Worm (Caenorhabditis elegans) whole organism, L2 larva: ENCODE data around the gene flp-10.

Experiments used
- C34F6.9 ChIP-seq: fragments of 150-350 bp; optimal IDR thresholded peaks from 2 replicates; lab custom pipeline; 2014; ENCODE audit warnings: missing biosample characterization, missing genetic modification characterization
- Y55F3AM.14 ChIP-seq: fragments of 200-800 bp; sonication (Bioruptor generic); optimal IDR thresholded peaks from 2 replicates; lab custom pipeline; 2018; ENCODE audit warnings: mild to moderate bottlenecking, missing genetic modification characterization, missing compliant biosample characterization
- alr-1 ChIP-seq: fragments of 150-350 bp; optimal IDR thresholded peaks from 2 replicates; lab custom pipeline; 2014; ENCODE audit warnings: missing biosample characterization, missing genetic modification characterization
- aly-2 ChIP-seq: fragments of 150-350 bp; optimal IDR thresholded peaks from 2 replicates; lab custom pipeline; 2014; ENCODE audit warnings: missing biosample characterization, missing genetic modification characterization
- ama-1 ChIP-seq: fragments of 150-350 bp; optimal IDR thresholded peaks from 2 replicates; lab custom pipeline; 2018; ENCODE audit warnings: inconsistent platforms
- crh-2 ChIP-seq: sonication (generic microtip); optimal IDR thresholded peaks from 2 replicates; lab custom pipeline; 2017; ENCODE audit warnings: missing biosample characterization, missing genetic modification characterization
- dmd-4 ChIP-seq: sonication (generic microtip); optimal IDR thresholded peaks from 2 replicates; lab custom pipeline; 2017; ENCODE audit warnings: missing biosample characterization, missing genetic modification characterization
- egl-27 ChIP-seq: sonication (generic microtip); optimal IDR thresholded peaks from 3 replicates; lab custom pipeline; 2017; ENCODE audit warnings: missing biosample characterization, missing genetic modification reagents, missing genetic modification characterization
- elt-1 ChIP-seq: fragments of 150-350 bp; optimal IDR thresholded peaks from 2 replicates; lab custom pipeline; 2014; ENCODE audit warnings: missing biosample characterization, missing genetic modification characterization
- elt-3 ChIP-seq: sonication (generic microtip); optimal IDR thresholded peaks from 2 replicates; lab custom pipeline; 2017; ENCODE audit warnings: missing biosample characterization, missing genetic modification characterization
- gmeb-1 ChIP-seq: fragments of 150-350 bp; optimal IDR thresholded peaks from 2 replicates; lab custom pipeline; 2014; ENCODE audit warnings: missing biosample characterization, missing genetic modification characterization
- lin-11 ChIP-seq: fragments of 150-350 bp; sonication (generic microtip); optimal IDR thresholded peaks from 2 replicates; lab custom pipeline; 2014; ENCODE audit warnings: missing biosample characterization, missing genetic modification characterization, inconsistent platforms, mixed read lengths
- lin-13 ChIP-seq: fragments of 150-350 bp; optimal IDR thresholded peaks from 2 replicates; lab custom pipeline; 2014; ENCODE audit warnings: missing biosample characterization, missing genetic modification reagents, missing genetic modification characterization
- lsy-2 ChIP-seq, 2 experiments: fragments of 150-350 bp in 1 of 2; sonication (generic microtip) in 1 of 2; optimal IDR thresholded peaks; 2 replicates each; lab custom pipeline; 2014 to 2017; ENCODE audit warnings: missing biosample characterization in 2 of 2, missing genetic modification characterization in 2 of 2
- mab-5 ChIP-seq: fragments of 150-350 bp; optimal IDR thresholded peaks from 2 replicates; lab custom pipeline; 2014; ENCODE audit warnings: missing biosample characterization, missing genetic modification characterization
- mbf-1 ChIP-seq: sonication (generic microtip); optimal IDR thresholded peaks from 2 replicates; lab custom pipeline; 2017; ENCODE audit warnings: missing biosample characterization, missing genetic modification characterization
- mdl-1 ChIP-seq, 2 experiments: fragments of 150-350 bp in 1 of 2; sonication (generic microtip) in 1 of 2; optimal IDR thresholded peaks; 2 replicates each; lab custom pipeline; 2017; ENCODE audit warnings: missing biosample characterization in 2 of 2, missing genetic modification characterization in 2 of 2
- nhr-10 ChIP-seq: sonication (generic microtip); optimal IDR thresholded peaks from 2 replicates; lab custom pipeline; 2017; ENCODE audit warnings: missing biosample characterization, missing genetic modification characterization
- nhr-11 ChIP-seq: fragments of 150-350 bp; optimal IDR thresholded peaks from 2 replicates; lab custom pipeline; 2014; ENCODE audit warnings: missing biosample characterization, missing genetic modification characterization
- nhr-12 ChIP-seq: fragments of 150-350 bp; optimal IDR thresholded peaks from 2 replicates; lab custom pipeline; 2014; ENCODE audit warnings: missing biosample characterization, missing genetic modification characterization
- nhr-129 ChIP-seq: fragments of 150-350 bp; optimal IDR thresholded peaks from 2 replicates; lab custom pipeline; 2014; ENCODE audit warnings: missing biosample characterization, missing genetic modification characterization
- nhr-21 ChIP-seq: fragments of 150-350 bp; optimal IDR thresholded peaks from 2 replicates; lab custom pipeline; 2014; ENCODE audit warnings: missing biosample characterization, missing genetic modification characterization
- nhr-237 ChIP-seq: fragments of 150-350 bp; optimal IDR thresholded peaks from 2 replicates; lab custom pipeline; 2014; ENCODE audit warnings: missing biosample characterization, missing genetic modification characterization
- nhr-25 ChIP-seq: fragments of 150-350 bp; sonication (generic microtip); optimal IDR thresholded peaks from 3 replicates; lab custom pipeline; 2014; ENCODE audit warnings: missing biosample characterization, missing genetic modification characterization
- nhr-6 ChIP-seq: fragments of 150-350 bp; optimal IDR thresholded peaks from 2 replicates; lab custom pipeline; 2014; ENCODE audit warnings: missing biosample characterization, missing genetic modification characterization
- peb-1 ChIP-seq: fragments of 150-350 bp; optimal IDR thresholded peaks from 2 replicates; lab custom pipeline; 2014; ENCODE audit warnings: missing biosample characterization, missing genetic modification characterization
- sem-4 ChIP-seq: fragments of 150-350 bp; optimal IDR thresholded peaks from 2 replicates; lab custom pipeline; 2014; ENCODE audit warnings: missing biosample characterization, missing genetic modification reagents, missing genetic modification characterization
- sma-3 ChIP-seq: sonication (generic microtip); optimal IDR thresholded peaks from 2 replicates; lab custom pipeline; 2016; ENCODE audit warnings: missing genetic modification reagents, missing genetic modification characterization, missing compliant biosample characterization
- sma-9 ChIP-seq, 2 experiments: fragments of 150-350 bp in 1 of 2; sonication (generic microtip) in 1 of 2; optimal IDR thresholded peaks; 2 replicates each; lab custom pipeline; 2014 to 2016; ENCODE audit warnings: missing genetic modification characterization in 2 of 2, mild to moderate bottlenecking in 1 of 2, missing biosample characterization in 1 of 2, missing compliant biosample characterization in 1 of 2, missing genetic modification reagents in 1 of 2, moderate library complexity in 1 of 2
- snpc-4 ChIP-seq: fragments of 150-350 bp; optimal IDR thresholded peaks from 2 replicates; lab custom pipeline; 2014; ENCODE audit warnings: missing biosample characterization, missing genetic modification characterization
- unc-39 ChIP-seq: fragments of 150-350 bp; optimal IDR thresholded peaks from 2 replicates; lab custom pipeline; 2014; ENCODE audit warnings: missing biosample characterization, missing genetic modification characterization
- unc-55 ChIP-seq: fragments of 150-350 bp; sonication (generic microtip); optimal IDR thresholded peaks from 3 replicates; lab custom pipeline; 2014; ENCODE audit warnings: missing biosample characterization, missing genetic modification reagents, missing genetic modification characterization
- unc-62 ChIP-seq: fragments of 150-350 bp; optimal IDR thresholded peaks from 2 replicates; lab custom pipeline; 2014; ENCODE audit warnings: missing biosample characterization, missing genetic modification reagents, missing genetic modification characterization
- zag-1 ChIP-seq: fragments of 150-350 bp; optimal IDR thresholded peaks from 2 replicates; lab custom pipeline; 2014; ENCODE audit warnings: missing biosample characterization, missing genetic modification characterization
- ztf-1 ChIP-seq: fragments of 200-800 bp; sonication (Bioruptor generic); conservative IDR thresholded peaks from 2 replicates; pipeline ENCODE4 v1.3.6; 2022; ENCODE audit warnings: missing genetic modification characterization, missing compliant biosample characterization
- ztf-11 ChIP-seq: sonication (generic microtip); optimal IDR thresholded peaks from 2 replicates; lab custom pipeline; 2017; ENCODE audit warnings: missing biosample characterization, missing genetic modification characterization

Gene flp-10

ce11 chrIV:7879017-7879416 is 10.3 kb downstream of the flp-10 start, which contains the start of gene srt-73:
TSS of gene srt-73 (plus strand) at chrIV:7879317.
- TF ChIP-seq Y55F3AM.14 (GFP tag; lab: Kevin White, UChicago) (no peak), unc-55 (GFP tag; lab: Kevin White, UChicago) (no peak), sem-4 (tag; lab: Kevin White, UChicago) (no peak), unc-62 (no peak), lsy-2 (tag; optimal IDR thresholded peaks at IDR 0.05; lab: Kevin White, UChicago) (no peak), nhr-237 (tag; lab: Kevin White, UChicago) (no peak), alr-1 (tag; lab: Kevin White, UChicago) (no peak), egl-27 (tag; lab: Kevin White, UChicago) (no peak), sma-9 (GFP tag; optimal IDR thresholded peaks at IDR 0.05; lab: Kevin White, UChicago) (no peak), sma-9 (tag; optimal IDR thresholded peaks at IDR 0.05; lab: Kevin White, UChicago) (no peak), sma-3 (no peak), nhr-11 (tag; lab: Kevin White, UChicago) (no peak), peb-1 (no peak), nhr-129 (tag; lab: Kevin White, UChicago) (no peak), elt-1 (tag; lab: Kevin White, UChicago) (no peak), mbf-1 (tag; lab: Kevin White, UChicago) (no peak), lin-11 (tag; lab: Kevin White, UChicago) (no peak), aly-2 (tag; lab: Kevin White, UChicago) (no peak), ama-1 (no peak)

ce11 chrIV:7881166-7881565 is 12.5 kb downstream of the flp-10 start:
- TF ChIP-seq Y55F3AM.14 (GFP tag; lab: Kevin White, UChicago), result no peak
- no peak for TF ChIP-seq dmd-4 (tag; lab: Kevin White, UChicago)
- TF ChIP-seq lsy-2 (tag; optimal IDR thresholded peaks at IDR 0.05; lab: Kevin White, UChicago), result no peak
- no peak for TF ChIP-seq unc-55 (GFP tag; lab: Kevin White, UChicago)
- TF ChIP-seq sem-4 (tag; lab: Kevin White, UChicago), result no peak
- no peak for TF ChIP-seq nhr-237 (tag; lab: Kevin White, UChicago)
- TF ChIP-seq mdl-1 (tag; optimal IDR thresholded peaks at IDR 0.05; lab: Kevin White, UChicago), result no peak
- no peak for TF ChIP-seq nhr-21 (tag; lab: Kevin White, UChicago)
- no peak for TF ChIP-seq nhr-12 (tag; lab: Kevin White, UChicago)
- TF ChIP-seq sma-9 (GFP tag; optimal IDR thresholded peaks at IDR 0.05; lab: Kevin White, UChicago), result no peak
- TF ChIP-seq sma-9 (tag; optimal IDR thresholded peaks at IDR 0.05; lab: Kevin White, UChicago), result no peak
- TF ChIP-seq peb-1, result no peak
- no peak for TF ChIP-seq unc-39
- no peak for TF ChIP-seq elt-3
- TF ChIP-seq nhr-25, result no peak

ce11 chrIV:7881726-7882125 is 13.0 kb downstream of the flp-10 start, which contains the start of gene atic-1:
TSS of gene atic-1 (plus strand) at chrIV:7882026.
- TF ChIP-seq ztf-1 (GFP tag; lab: Robert Waterston, UW), result no peak
- no peak for TF ChIP-seq C34F6.9
- TF ChIP-seq unc-62, result no peak
- no peak for TF ChIP-seq gmeb-1
- TF ChIP-seq nhr-6 (tag; lab: Kevin White, UChicago), result no peak
- TF ChIP-seq lsy-2 (tag; optimal IDR thresholded peaks at IDR 0.05; lab: Kevin White, UChicago), result no peak
- TF ChIP-seq unc-55 (GFP tag; lab: Kevin White, UChicago), result no peak
- no peak for TF ChIP-seq nhr-11 (tag; lab: Kevin White, UChicago)
- no peak for TF ChIP-seq nhr-129 (tag; lab: Kevin White, UChicago)
- TF ChIP-seq alr-1 (tag; lab: Kevin White, UChicago), result no peak
- TF ChIP-seq zag-1 (tag; lab: Kevin White, UChicago), result no peak
- TF ChIP-seq nhr-10 (tag; lab: Kevin White, UChicago), result no peak
- no peak for TF ChIP-seq ztf-11 (tag; lab: Kevin White, UChicago)
- TF ChIP-seq dmd-4 (tag; lab: Kevin White, UChicago), result no peak
- TF ChIP-seq lin-13, result no peak
- no peak for TF ChIP-seq elt-1 (tag; lab: Kevin White, UChicago)
- TF ChIP-seq unc-39, result no peak
- no peak for TF ChIP-seq snpc-4 (tag; lab: Kevin White, UChicago)
- no peak for TF ChIP-seq nhr-237 (tag; lab: Kevin White, UChicago)
- TF ChIP-seq ama-1, result no peak
- TF ChIP-seq, all 48 proteins: peak for 0

- TF ChIP-seq unc-55 (GFP tag; lab: Kevin White, UChicago), result peak; percentile 37
- no peak for TF ChIP-seq alr-1 (tag; lab: Kevin White, UChicago)
- TF ChIP-seq mab-5, result peak; percentile 11
- peak in 1 of 2 experiments; percentile 5 for TF ChIP-seq lsy-2 (tag; optimal IDR thresholded peaks at IDR 0.05; lab: Kevin White, UChicago)
- no peak for TF ChIP-seq nhr-12 (tag; lab: Kevin White, UChicago)
- TF ChIP-seq crh-2 (tag; lab: Kevin White, UChicago), result peak; percentile 18
Observed at ce11 chrIV:7897443-7897842, 28.7 kb downstream of the flp-10 start, which contains the start of gene ilys-4. TSS of gene ilys-4 (minus strand) at chrIV:7897543.
